Worm (Caenorhabditis elegans): ENCODE results near the gene F25H9.6.
A peak's percentile ranks its signal among the peaks of the same experiment; 100 is the strongest.

Gene F25H9.6

DNA sequence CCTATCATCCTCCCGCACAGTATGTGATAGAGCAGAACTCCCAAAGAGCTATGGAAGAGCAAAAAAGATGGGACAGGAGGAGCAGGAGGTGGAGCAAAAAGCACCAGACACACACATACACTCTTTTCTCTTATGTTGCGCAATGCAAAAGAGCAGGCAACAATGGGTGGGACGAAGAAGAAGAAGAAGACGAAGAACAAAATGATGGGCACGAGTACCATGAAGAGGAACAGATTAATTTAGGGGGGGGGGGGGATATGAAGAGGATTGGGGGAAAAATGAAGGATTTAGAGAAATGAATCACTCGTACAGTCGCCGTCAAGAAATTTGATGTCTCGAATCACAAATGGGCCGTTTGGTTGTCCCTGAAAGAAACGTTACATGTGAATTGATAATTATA lies 43.5 kb upstream of the F25H9.6 start, which contains the start of gene avr-15:
Gene avr-15, minus strand, starts transcription at position 101 of the 400 bp plus-strand sequence.
- TF ChIP-seq ceh-90 (tag; optimal IDR thresholded peaks at IDR 0.05), result no peak
- TF ChIP-seq C16A3.4 (tag; optimal IDR thresholded peaks at IDR 0.05), result no peak
- no peak for TF ChIP-seq ama-1 (optimal IDR thresholded peaks at IDR 0.05)
- no peak for TF ChIP-seq alr-1 (tag; optimal IDR thresholded peaks at IDR 0.05; ENCODE audit: borderline replicate concordance)
- no peak for TF ChIP-seq Y116A8C.19 (tag; optimal IDR thresholded peaks at IDR 0.05; ENCODE audit: borderline replicate concordance)
- TF ChIP-seq dpl-1 (GFP tag; optimal IDR thresholded peaks at IDR 0.05), result no peak
- no peak for TF ChIP-seq nhr-20 (tag; optimal IDR thresholded peaks at IDR 0.05)
- no peak for TF ChIP-seq ztf-11 (tag; optimal IDR thresholded peaks at IDR 0.05)
- no peak for TF ChIP-seq lin-13 (GFP tag; optimal IDR thresholded peaks at IDR 0.05)
- TF ChIP-seq ceh-8 (GFP tag; optimal IDR thresholded peaks at IDR 0.05), result no peak
- TF ChIP-seq sup-37 (GFP tag; optimal IDR thresholded peaks at IDR 0.05), result no peak
- TF ChIP-seq unc-98 (GFP tag; IDR thresholded peaks at IDR 0.05), result no peak
- TF ChIP-seq mef-2 (tag; optimal IDR thresholded peaks at IDR 0.05), result no peak
- no peak for TF ChIP-seq nhr-11 (tag; optimal IDR thresholded peaks at IDR 0.05)
- TF ChIP-seq C34B4.2 (tag; optimal IDR thresholded peaks at IDR 0.05), result no peak

DNA sequence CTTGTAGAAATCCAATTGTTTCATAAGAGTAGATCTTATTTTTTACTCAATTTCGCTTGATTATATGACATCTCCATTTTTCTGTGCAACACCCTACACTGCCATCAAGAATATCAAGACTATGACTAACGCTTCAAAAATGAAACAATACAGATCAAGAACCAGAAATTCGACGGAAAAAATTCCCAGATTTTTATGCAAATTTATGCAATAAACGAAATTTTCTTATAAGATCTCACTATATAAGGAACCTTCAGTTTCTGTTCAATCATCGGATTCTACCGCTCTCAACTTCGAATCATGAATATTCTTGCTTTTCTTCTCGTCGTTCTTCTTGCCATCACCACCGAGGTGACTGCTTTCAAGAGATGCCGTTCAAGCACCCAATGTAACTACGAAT lies 38.2 kb upstream of the F25H9.6 start, which contains the start of gene R11G10.4:
Gene R11G10.4, plus strand, starts transcription at position 301 of the 400 bp plus-strand sequence.
- TF ChIP-seq ceh-88 (GFP tag; IDR thresholded peaks at IDR 0.05), result no peak
- TF ChIP-seq ets-5 (GFP tag; IDR thresholded peaks at IDR 0.05), result no peak
- no peak for TF ChIP-seq unc-62 (GFP tag; optimal IDR thresholded peaks at IDR 0.05)
- TF ChIP-seq unc-98 (GFP tag; IDR thresholded peaks at IDR 0.05), result no peak
- TF ChIP-seq ceh-90 (tag; optimal IDR thresholded peaks at IDR 0.05), result no peak
- no peak for TF ChIP-seq snpc-4 (tag; optimal IDR thresholded peaks at IDR 0.05)
- TF ChIP-seq snu-23 (GFP tag; optimal IDR thresholded peaks at IDR 0.05), result no peak
- no peak for TF ChIP-seq rnt-1 (tag; optimal IDR thresholded peaks at IDR 0.05)
- no peak for TF ChIP-seq zip-4 (GFP tag; optimal IDR thresholded peaks at IDR 0.05)

ce11 chrV:13499227-13499626 lies 31.1 kb upstream of the F25H9.6 start:
- TF ChIP-seq efl-3 (GFP tag; optimal IDR thresholded peaks at IDR 0.05) (no peak), ets-5 (GFP tag; IDR thresholded peaks at IDR 0.05) (no peak), pag-3 (tag; optimal IDR thresholded peaks at IDR 0.05; ENCODE audit: borderline replicate concordance, insufficient read depth) (no peak)

DNA sequence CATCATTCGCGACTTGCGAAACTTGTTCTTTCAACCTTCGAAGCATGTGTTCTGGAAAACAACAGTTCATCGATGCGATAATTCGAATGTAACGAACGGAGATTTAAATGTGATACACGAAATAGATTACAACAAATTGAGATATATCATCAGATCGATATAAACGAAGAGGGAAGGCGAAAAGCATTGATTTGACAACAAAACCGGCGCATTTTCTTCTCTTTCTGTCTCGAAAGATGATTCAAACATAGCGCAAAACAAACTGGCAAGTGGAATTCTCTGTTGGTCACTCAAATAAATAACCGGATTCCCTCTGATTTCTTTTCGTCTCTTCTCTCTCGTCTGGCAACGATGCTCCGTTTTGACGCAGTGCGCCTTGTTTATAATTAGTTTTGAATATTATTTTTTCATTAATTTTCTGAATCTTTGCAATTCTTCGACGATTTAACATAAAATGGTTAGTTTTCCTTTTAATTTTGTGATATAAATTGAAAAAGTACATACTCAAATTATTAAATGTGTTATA lies 29.2 kb upstream of the F25H9.6 start, which contains the start of the genes eea-1 and gut-2:
Gene eea-1, minus strand, starts transcription at position 51 of the 526 bp plus-strand sequence.
Gene gut-2, plus strand, starts transcription at position 369 of the 526 bp plus-strand sequence.
- TF ChIP-seq C04F5.9 (tag; optimal IDR thresholded peaks at IDR 0.05) (no peak), ceh-63 (GFP tag; optimal IDR thresholded peaks at IDR 0.05) (no peak), elt-2 (tag; optimal IDR thresholded peaks at IDR 0.05) (no peak), egl-13 (tag; optimal IDR thresholded peaks at IDR 0.05) (no peak), mdl-1 (tag; optimal IDR thresholded peaks at IDR 0.05) (peak in 1 of 2 experiments; percentile 47), ets-5 (GFP tag; IDR thresholded peaks at IDR 0.05) (no peak), lin-39 (tag; optimal IDR thresholded peaks at IDR 0.05) (no peak), snpc-4 (tag; optimal IDR thresholded peaks at IDR 0.05) (peak; percentile 45), lsy-2 (tag; optimal IDR thresholded peaks at IDR 0.05) (peak; percentile 80 to 81), mep-1 (tag; optimal IDR thresholded peaks at IDR 0.05) (peak; percentile 68), unc-30 (tag; optimal IDR thresholded peaks at IDR 0.05) (no peak), ceh-90 (tag; optimal IDR thresholded peaks at IDR 0.05) (no peak), fkh-4 (tag; optimal IDR thresholded peaks at IDR 0.05; ENCODE audit: borderline replicate concordance) (no peak), alr-1 (tag; optimal IDR thresholded peaks at IDR 0.05; ENCODE audit: borderline replicate concordance) (no peak), ama-1 (optimal IDR thresholded peaks at IDR 0.05) (peak; percentile 59), unc-86 (tag; optimal IDR thresholded peaks at IDR 0.05) (no peak), blmp-1 (tag; optimal IDR thresholded peaks at IDR 0.05) (peak; percentile 85), nhr-20 (tag; optimal IDR thresholded peaks at IDR 0.05) (peak; percentile 82), pag-3 (tag; optimal IDR thresholded peaks at IDR 0.05; ENCODE audit: borderline replicate concordance, insufficient read depth) (peak; percentile 32), ztf-4 (tag; optimal IDR thresholded peaks at IDR 0.05) (peak; percentile 54), nhr-11 (tag; optimal IDR thresholded peaks at IDR 0.05) (no peak), lin-14 (GFP tag; optimal IDR thresholded peaks at IDR 0.05) (peak; percentile 79), lir-3 (tag; optimal IDR thresholded peaks at IDR 0.05; ENCODE audit: poor library complexity) (no peak), lin-15B (tag; optimal IDR thresholded peaks at IDR 0.05) (peak; percentile 9), nhr-47 (tag; optimal IDR thresholded peaks at IDR 0.05) (peak; percentile 69), nhr-12 (tag; optimal IDR thresholded peaks at IDR 0.05) (no peak), swsn-7 (tag; optimal IDR thresholded peaks at IDR 0.05) (peak; percentile 72), C16A3.4 (tag; optimal IDR thresholded peaks at IDR 0.05) (peak; percentile 77), fkh-10 (GFP tag; optimal IDR thresholded peaks at IDR 0.05) (no peak), sup-37 (GFP tag; optimal IDR thresholded peaks at IDR 0.05) (no peak)
